Worm (Caenorhabditis elegans): Measurements from ENCODE around the gene C09B8.3.

- no peak for TF ChIP-seq K09A11.1 (tag; optimal IDR thresholded peaks at IDR 0.05; ENCODE audit: insufficient read depth)
- TF ChIP-seq zip-5 (tag; optimal IDR thresholded peaks at IDR 0.05) = no peak
- TF ChIP-seq pqm-1 (tag; optimal IDR thresholded peaks at IDR 0.05) = no peak
- TF ChIP-seq nhr-232 (tag; optimal IDR thresholded peaks at IDR 0.05) = no peak
These were observed 40.4 kb upstream of the C09B8.3 start for ce11 chrX:6050849-6051248.

All from whole organism, late embryonic.